Worm (Caenorhabditis elegans): Measurements from ENCODE around the gene nmur-3.

DNA sequence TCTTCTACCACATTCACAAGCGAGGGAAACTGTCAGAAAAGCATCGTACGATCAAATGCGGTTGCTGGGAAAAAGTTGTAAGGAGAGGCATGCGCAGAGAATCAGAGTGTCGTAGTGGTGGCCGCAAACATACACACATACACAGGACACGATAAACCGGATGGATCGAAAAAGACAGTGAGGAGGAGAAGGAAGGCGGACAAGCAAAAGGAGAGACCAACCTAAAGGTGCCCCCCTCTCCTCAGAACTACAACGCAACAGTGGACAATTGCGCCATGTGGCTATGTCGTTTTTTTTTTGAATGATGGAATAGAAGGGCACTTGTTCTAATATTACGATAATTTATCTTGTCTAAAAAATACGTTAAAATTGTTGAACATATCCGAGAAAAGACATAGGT, 32.2 kb downstream of the nmur-3 start:
- TF ChIP-seq dao-5 (tag; optimal IDR thresholded peaks at IDR 0.05) (no peak), him-1 (tag; optimal IDR thresholded peaks at IDR 0.05) (no peak), W03F9.2 (tag; optimal IDR thresholded peaks at IDR 0.05) (no peak)

All from whole organism, L4/young adult.